Fruit fly (Drosophila melanogaster): ENCODE data around the gene CG31029.

Gene CG31029

DNA sequence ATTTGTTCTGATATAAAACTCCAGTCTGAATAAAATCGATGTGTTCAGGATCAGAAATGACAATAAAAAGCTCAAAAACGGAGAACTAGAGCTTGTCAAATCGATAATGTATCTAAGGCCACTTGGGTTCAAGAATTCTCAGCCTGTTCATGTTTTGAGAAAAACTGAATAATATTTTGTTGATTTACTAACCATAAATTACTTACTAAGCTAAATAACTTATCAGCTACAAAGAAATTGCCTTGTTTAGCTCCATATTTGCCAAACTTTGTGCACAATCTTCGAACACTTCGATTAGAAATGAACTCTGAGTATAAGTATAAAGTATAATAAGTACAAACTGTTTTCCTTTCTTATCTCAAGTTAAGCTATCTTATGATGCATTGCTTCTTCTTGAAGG lies at the start of gene CG31029:
TSS of gene CG31029 (minus strand) at position 101 of the 400 bp plus-strand sequence.
- TF ChIP-seq Dll (optimal IDR thresholded peaks at IDR 0.05) (no peak), usp (GFP tag; optimal IDR thresholded peaks at IDR 0.05) (no peak), psq (optimal IDR thresholded peaks at IDR 0.05) (no peak), pan (optimal IDR thresholded peaks at IDR 0.05) (no peak), EcR (GFP tag; optimal IDR thresholded peaks at IDR 0.05) (no peak), CG8478 (optimal IDR thresholded peaks at IDR 0.05) (no peak)

DNA sequence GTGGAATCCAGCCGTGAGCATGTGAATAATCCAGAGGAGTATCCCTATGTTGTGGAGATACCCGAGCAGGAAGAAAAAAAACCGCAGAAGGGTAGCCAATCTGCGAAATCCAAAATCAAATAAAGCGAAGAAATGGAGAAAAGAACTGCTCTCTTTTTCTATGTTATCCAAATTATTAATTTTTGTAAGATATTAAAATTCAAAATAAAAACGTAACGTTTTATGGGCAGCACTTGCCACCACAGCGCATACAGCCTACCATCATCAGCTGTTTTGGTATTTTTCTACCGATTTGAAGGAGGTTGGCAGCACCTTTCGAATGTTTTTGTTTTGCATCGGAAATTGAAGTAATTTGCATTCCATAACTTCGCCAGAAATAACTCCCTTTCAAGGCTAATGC lies 47.7 kb upstream of the CG31029 start, which contains the start of gene Bet5:
TSS of gene Bet5 (plus strand) at position 299 of the 400 bp plus-strand sequence.
- TF ChIP-seq pan (optimal IDR thresholded peaks at IDR 0.05) = no peak
- TF ChIP-seq CG8478 (optimal IDR thresholded peaks at IDR 0.05) = no peak
- TF ChIP-seq EcR (GFP tag; optimal IDR thresholded peaks at IDR 0.05) = no peak
- no peak for TF ChIP-seq psq (optimal IDR thresholded peaks at IDR 0.05)
- no peak for TF ChIP-seq usp (GFP tag; optimal IDR thresholded peaks at IDR 0.05)
- TF ChIP-seq Dll (optimal IDR thresholded peaks at IDR 0.05) = no peak

DNA sequence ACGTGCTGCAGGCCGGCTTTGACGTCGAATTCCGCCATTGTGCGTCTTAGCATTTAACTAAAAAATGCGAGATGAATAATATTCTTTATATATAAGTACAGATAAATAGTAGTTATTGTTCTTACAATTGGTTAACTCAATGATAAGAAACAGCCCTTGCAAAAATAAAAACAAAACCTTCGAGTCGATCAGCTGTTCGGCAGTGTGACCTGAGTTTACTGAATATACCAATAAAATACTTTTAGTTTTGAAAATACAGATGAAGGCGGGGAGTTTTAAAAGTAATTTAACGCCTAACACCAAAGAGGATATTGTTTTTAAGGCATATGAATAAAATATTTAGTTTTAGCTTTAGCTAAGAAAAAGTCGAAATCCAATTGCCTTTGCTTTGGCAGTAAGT lies 45.3 kb upstream of the CG31029 start, which contains the start of the genes CG1983 and CG15530:
TSS of gene CG1983 (minus strand) at position 207 of the 400 bp plus-strand sequence.
TSS of gene CG15530 (plus strand) at position 384 of the 400 bp plus-strand sequence.
- TF ChIP-seq EcR (GFP tag; optimal IDR thresholded peaks at IDR 0.05) (no peak), CG8478 (optimal IDR thresholded peaks at IDR 0.05) (no peak), pan (optimal IDR thresholded peaks at IDR 0.05) (no peak), Dll (optimal IDR thresholded peaks at IDR 0.05) (no peak), psq (optimal IDR thresholded peaks at IDR 0.05) (no peak), usp (GFP tag; optimal IDR thresholded peaks at IDR 0.05) (no peak)

DNA sequence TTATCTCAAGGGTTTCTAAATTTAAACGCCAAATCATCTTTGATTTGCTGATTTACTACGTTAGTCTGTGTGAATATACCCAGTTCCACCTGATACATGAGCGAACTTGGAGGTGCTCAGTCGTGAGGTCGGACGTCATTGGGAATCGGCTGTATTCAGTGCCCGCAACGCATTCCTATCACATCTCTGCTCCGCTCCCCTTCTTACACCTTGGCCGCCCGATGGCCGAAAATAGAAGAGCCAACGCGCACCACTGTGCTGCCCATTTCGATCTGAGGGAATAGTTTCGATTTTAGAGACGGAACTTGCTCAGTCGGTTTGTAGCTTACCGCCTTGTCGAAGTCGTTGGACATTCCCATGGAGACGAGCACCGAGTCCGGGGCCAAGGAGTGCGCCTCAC lies 44.1 kb upstream of the CG31029 start:
- TF ChIP-seq usp (GFP tag; optimal IDR thresholded peaks at IDR 0.05) = no peak

DNA sequence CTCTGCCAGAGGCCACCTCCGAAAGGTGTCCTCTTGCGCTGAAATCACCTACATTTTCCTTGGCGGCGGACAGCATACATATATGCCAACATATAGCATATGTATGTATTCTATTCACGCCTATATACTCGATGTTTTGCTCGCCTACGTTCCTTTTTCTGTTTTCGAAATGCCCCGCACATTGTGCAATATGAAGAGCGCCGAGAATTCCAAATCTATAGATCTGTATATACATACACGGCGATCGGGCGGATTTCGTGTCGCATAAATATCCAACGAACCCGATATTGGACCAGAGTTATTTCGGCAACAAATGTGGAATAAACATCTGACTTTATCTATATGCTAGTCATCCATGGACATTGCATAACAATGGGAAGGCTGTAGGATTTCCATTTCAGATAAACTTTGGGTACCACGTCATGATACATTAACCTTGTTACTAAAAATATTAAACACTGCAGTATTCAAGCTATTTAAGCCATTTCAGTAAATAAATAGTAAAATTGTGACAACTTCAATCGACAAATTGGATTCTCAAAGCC lies 42.9 kb upstream of the CG31029 start:
- no peak for TF ChIP-seq pan (optimal IDR thresholded peaks at IDR 0.05)
- TF ChIP-seq CG8478 (optimal IDR thresholded peaks at IDR 0.05) = no peak
- TF ChIP-seq usp (GFP tag; optimal IDR thresholded peaks at IDR 0.05) = no peak
- no peak for TF ChIP-seq EcR (GFP tag; optimal IDR thresholded peaks at IDR 0.05)
- TF ChIP-seq Dll (optimal IDR thresholded peaks at IDR 0.05) = no peak
- no peak for TF ChIP-seq psq (optimal IDR thresholded peaks at IDR 0.05)

DNA sequence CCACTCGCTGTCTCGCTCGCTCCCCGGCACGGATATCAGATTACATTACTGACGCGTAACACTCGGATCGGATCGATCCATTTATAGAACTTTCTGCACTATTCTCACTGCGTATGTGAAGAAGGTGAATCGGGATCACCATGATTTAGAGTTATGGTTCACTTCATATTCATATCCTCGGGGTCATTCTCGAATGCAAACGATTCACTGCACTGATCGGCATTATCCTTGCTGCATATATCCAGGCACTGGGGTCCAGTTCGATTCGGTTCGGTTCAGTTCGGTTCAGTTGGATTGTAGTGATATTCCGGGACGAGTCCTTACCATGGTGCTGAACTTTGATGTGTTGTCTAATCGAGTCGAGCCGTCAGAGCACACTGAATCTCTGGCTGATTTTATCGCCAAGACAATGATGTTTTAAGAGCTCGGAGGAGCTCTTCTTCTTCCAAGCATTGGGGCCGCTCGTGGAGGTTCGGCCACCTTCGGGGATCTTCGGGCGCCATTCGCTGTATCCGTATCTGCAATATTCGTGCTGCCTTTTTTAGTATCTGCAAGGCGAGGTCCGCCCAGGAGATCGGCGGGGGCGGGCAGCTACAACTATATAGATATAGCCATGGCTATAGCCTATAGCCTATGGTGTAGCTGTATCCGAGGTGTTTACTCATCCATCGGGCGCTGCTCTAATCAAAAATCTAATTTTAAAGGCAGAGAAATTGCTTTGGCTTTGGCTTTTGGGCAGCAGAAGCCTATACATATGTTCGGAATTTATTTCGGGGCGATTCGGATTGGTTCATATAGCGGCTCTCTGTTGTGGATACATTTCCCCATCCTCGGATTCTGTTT lies 42.2 kb upstream of the CG31029 start, which contains the start of gene Mlc2:
TSS of gene Mlc2 (minus strand) at position 392 of the 843 bp plus-strand sequence.
- TF ChIP-seq usp (GFP tag; optimal IDR thresholded peaks at IDR 0.05) = no peak
- TF ChIP-seq Dll (optimal IDR thresholded peaks at IDR 0.05) = no peak
- no peak for TF ChIP-seq EcR (GFP tag; optimal IDR thresholded peaks at IDR 0.05)
- TF ChIP-seq pan (optimal IDR thresholded peaks at IDR 0.05) = no peak
- TF ChIP-seq psq (optimal IDR thresholded peaks at IDR 0.05) = no peak
- TF ChIP-seq CG8478 (optimal IDR thresholded peaks at IDR 0.05) = no peak

DNA sequence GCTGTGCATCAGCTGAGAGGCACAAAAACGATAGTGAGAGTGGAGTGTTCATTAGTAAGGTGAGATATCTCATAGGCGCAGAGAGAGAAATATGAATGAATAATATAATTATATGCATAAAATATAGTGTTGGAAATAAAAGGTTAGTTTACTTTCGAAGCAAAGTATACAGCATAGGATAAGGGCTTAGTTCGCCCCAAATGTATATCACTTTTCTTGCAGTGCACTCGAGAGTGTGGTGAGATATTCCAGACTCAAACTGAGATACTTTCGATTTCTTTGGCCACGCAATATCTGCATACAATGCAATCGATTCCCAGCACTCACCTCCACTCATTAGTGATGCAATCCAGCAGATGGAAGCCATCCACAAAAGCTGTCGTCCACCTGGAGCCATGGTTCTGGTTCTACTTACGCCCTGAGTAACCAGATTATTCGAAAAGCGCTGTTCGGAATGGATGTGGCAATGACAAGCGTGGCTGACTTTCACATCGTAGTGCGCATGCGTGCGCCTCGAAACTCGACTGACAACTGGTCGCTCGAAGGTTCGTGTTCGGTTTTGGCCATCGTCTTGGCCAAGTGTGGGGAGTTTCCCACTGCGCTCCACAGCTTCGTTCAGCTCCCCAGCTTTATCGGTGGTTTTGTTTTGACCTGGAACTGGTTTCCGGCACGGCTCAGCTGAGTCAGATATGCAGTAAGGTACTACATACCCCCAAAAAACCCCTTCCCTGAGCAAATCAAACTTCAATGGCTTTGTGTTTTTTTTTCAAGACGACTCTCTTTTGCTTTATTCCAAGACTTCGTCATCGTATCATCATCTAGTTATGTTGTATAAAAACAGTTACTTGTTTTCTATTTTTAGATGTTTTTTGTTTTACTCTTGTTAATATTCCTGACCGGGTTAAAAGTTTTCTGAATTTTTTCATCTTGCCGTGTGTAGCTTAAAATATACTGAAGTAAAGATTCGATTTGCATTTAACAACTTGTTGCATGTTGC lies 38.8 kb upstream of the CG31029 start, which contains the start of gene Rsod:
TSS of gene Rsod (minus strand) at position 537 of the 997 bp plus-strand sequence.
- TF ChIP-seq Dll (optimal IDR thresholded peaks at IDR 0.05) (no peak), EcR (GFP tag; optimal IDR thresholded peaks at IDR 0.05) (no peak), psq (optimal IDR thresholded peaks at IDR 0.05) (no peak), usp (GFP tag; optimal IDR thresholded peaks at IDR 0.05) (no peak), CG8478 (optimal IDR thresholded peaks at IDR 0.05) (no peak), pan (optimal IDR thresholded peaks at IDR 0.05) (no peak)

DNA sequence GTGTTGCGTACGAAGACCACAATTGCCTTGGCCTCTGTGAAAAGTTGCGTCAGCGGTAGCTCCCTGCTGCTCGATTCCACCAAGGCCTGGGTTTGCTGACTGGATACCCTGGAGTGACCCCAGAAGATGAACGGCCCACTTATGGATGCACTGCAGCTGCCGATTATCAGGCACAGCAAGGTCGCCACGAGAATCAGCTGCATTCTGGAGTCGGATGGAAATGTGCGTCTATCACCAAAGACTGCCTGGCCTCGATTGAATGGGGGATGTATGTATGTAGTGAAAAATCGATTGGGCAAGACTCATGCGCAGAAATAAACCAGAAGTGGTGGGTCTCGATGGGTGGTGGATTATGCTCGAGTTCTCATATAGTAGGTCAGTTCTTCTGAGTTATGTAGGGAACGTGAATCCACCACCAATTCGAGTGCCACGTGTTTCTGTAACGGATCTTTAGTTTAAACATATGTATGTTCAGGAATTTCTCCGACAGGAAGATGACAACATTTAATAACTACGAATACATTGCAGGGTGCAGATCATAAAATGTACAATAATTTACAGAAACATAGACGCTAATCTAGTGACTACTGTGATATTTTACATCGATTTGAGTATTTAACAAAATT lies 34.1 kb upstream of the CG31029 start, which contains the start of gene VhaAC45RP:
TSS of gene VhaAC45RP (minus strand) at position 261 of the 626 bp plus-strand sequence.
- no peak for TF ChIP-seq usp (GFP tag; optimal IDR thresholded peaks at IDR 0.05)
- no peak for TF ChIP-seq Dll (optimal IDR thresholded peaks at IDR 0.05)
- TF ChIP-seq psq (optimal IDR thresholded peaks at IDR 0.05) = no peak
- TF ChIP-seq pan (optimal IDR thresholded peaks at IDR 0.05) = no peak
- TF ChIP-seq CG8478 (optimal IDR thresholded peaks at IDR 0.05) = no peak
- TF ChIP-seq EcR (GFP tag; optimal IDR thresholded peaks at IDR 0.05) = no peak

DNA sequence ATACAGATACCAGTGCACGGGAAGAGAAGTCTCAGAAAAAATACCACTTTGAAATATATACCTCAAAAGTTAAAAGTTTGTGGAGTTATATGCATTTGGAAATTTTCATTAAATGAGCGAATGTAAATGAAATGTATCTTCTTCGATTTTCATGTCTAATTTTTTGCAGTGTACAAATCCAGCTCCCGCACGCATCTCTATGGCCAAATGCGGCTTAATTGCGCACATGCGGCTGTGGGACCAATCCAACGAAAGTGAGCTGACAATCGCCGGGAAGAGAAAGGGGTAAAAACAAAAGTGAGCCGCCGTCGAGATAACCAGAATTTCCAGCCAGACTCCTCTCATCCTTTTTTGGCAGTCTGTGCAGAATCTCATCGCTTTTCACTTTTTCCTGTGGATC lies 32.0 kb upstream of the CG31029 start:
- TF ChIP-seq usp (GFP tag; optimal IDR thresholded peaks at IDR 0.05) = no peak
- TF ChIP-seq EcR (GFP tag; optimal IDR thresholded peaks at IDR 0.05) = no peak

DNA sequence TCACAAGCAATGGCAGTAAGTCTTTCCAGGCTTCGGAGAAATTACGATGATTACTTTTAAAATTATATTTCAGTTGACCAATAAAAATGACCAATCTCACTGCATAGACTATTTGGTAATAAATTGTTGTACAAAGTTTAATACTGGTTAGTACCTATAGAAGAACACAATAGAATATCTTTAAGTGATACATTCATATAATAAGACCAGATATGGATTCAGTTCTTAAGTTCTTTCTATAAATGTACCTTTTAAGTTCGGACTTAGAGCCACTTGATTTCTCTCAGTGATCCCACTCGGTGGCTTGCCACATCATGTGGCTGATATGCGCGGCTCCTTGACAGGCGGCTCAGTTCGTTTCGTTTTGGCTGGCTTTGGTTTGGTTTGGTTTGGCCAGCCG lies 31.0 kb upstream of the CG31029 start:
- TF ChIP-seq psq (optimal IDR thresholded peaks at IDR 0.05) = no peak
- TF ChIP-seq pan (optimal IDR thresholded peaks at IDR 0.05) = no peak
- TF ChIP-seq usp (GFP tag; optimal IDR thresholded peaks at IDR 0.05) = no peak
- no peak for TF ChIP-seq EcR (GFP tag; optimal IDR thresholded peaks at IDR 0.05)
- TF ChIP-seq Dll (optimal IDR thresholded peaks at IDR 0.05) = no peak
- TF ChIP-seq CG8478 (optimal IDR thresholded peaks at IDR 0.05) = no peak

Measured in whole organism.